Worm (Caenorhabditis elegans) whole organism, L1 larva: ENCODE data around the gene egl-21.
A peak's percentile ranks its signal among the peaks of the same experiment; 100 is the strongest.

Experiments
- C04F5.9 ChIP-seq: sonication (generic microtip); optimal IDR thresholded peaks from 2 replicates; lab custom pipeline; 2016; ENCODE audit warnings: missing genetic modification characterization, missing compliant biosample characterization
- C16A3.4 ChIP-seq: fragments of 150-350 bp; optimal IDR thresholded peaks from 2 replicates; lab custom pipeline; 2014; ENCODE audit warnings: missing biosample characterization, missing genetic modification characterization
- C34B4.2 ChIP-seq: sonication (generic microtip); optimal IDR thresholded peaks from 2 replicates; lab custom pipeline; 2017; ENCODE audit warnings: mild to moderate bottlenecking, missing genetic modification characterization, missing compliant biosample characterization
- F16B12.6 ChIP-seq: fragments of 150-350 bp; optimal IDR thresholded peaks from 2 replicates; lab custom pipeline; 2014; ENCODE audit warnings: missing biosample characterization, missing genetic modification characterization
- Y116A8C.19 ChIP-seq: sonication (generic microtip); optimal IDR thresholded peaks from 2 replicates; lab custom pipeline; 2016; ENCODE audit warnings: missing compliant biosample characterization, missing genetic modification characterization, borderline replicate concordance
- alr-1 ChIP-seq: fragments of 200-800 bp; sonication (Bioruptor generic); optimal IDR thresholded peaks from 2 replicates; lab custom pipeline; 2018; ENCODE audit warnings: borderline replicate concordance, mild to moderate bottlenecking, missing genetic modification characterization, missing compliant biosample characterization
- ama-1 ChIP-seq: fragments of 150-350 bp; optimal IDR thresholded peaks from 2 replicates; lab custom pipeline; 2014
- ceh-63 ChIP-seq: fragments of 200-800 bp; sonication (Bioruptor generic); optimal IDR thresholded peaks from 2 replicates; lab custom pipeline; 2018; ENCODE audit warnings: mild to moderate bottlenecking, missing genetic modification characterization, missing compliant biosample characterization
- ceh-8 ChIP-seq: fragments of 200-800 bp; sonication (Bioruptor generic); optimal IDR thresholded peaks from 2 replicates; lab custom pipeline; 2018; ENCODE audit warnings: mild to moderate bottlenecking, missing genetic modification characterization, moderate library complexity, missing compliant biosample characterization
- ceh-82 ChIP-seq, 3 experiments: fragments of 150-350 bp in 1 of 3; sonication (generic microtip) in 2 of 3; optimal IDR thresholded peaks; 2 replicates each; lab custom pipeline; 2014 to 2017; ENCODE audit warnings: missing biosample characterization in 3 of 3, missing genetic modification characterization in 3 of 3
- ceh-90 ChIP-seq: sonication (generic microtip); optimal IDR thresholded peaks from 2 replicates; lab custom pipeline; 2016; ENCODE audit warnings: missing genetic modification characterization, missing compliant biosample characterization
- dpl-1 ChIP-seq, 3 experiments: fragments of 150-350 bp in 2 of 3; sonication (generic microtip) in 1 of 3; optimal IDR thresholded peaks; 2 replicates each; lab custom pipeline; 2014 to 2017; ENCODE audit warnings: missing biosample characterization in 3 of 3, missing genetic modification characterization in 3 of 3, missing genetic modification reagents in 3 of 3
- dsc-1 ChIP-seq: sonication (generic microtip); optimal IDR thresholded peaks from 2 replicates; lab custom pipeline; 2016; ENCODE audit warnings: mild to moderate bottlenecking, missing genetic modification characterization, missing compliant biosample characterization
- efl-3 ChIP-seq: fragments of 200-800 bp; sonication (Bioruptor generic); optimal IDR thresholded peaks from 2 replicates; lab custom pipeline; 2018; ENCODE audit warnings: mild to moderate bottlenecking, missing genetic modification characterization, missing compliant biosample characterization
- egl-13 ChIP-seq: sonication (generic microtip); optimal IDR thresholded peaks from 2 replicates; lab custom pipeline; 2016; ENCODE audit warnings: missing genotype, missing genetic modification reagents, missing genetic modification characterization, missing compliant biosample characterization
- elt-2 ChIP-seq: sonication (generic microtip); optimal IDR thresholded peaks from 2 replicates; lab custom pipeline; 2016; ENCODE audit warnings: missing genetic modification characterization, mild to moderate bottlenecking, inconsistent platforms, missing compliant biosample characterization, missing genetic modification reagents
- elt-3 ChIP-seq, 6 experiments: fragments of 150-350 bp in 1 of 6; sonication (generic microtip); optimal IDR thresholded peaks; 2 replicates each; lab custom pipeline; 2017 to 2018; ENCODE audit warnings: missing biosample characterization in 6 of 6, missing genetic modification characterization in 6 of 6, inconsistent platforms in 1 of 6
- ets-5 ChIP-seq: fragments of 200-800 bp; sonication (Bioruptor generic); IDR thresholded peaks from 2 replicates; pipeline ENCODE4 v1.3.6; 2022; ENCODE audit warnings: missing genetic modification characterization, missing compliant biosample characterization
- fkh-10 ChIP-seq: sonication (generic microtip); optimal IDR thresholded peaks from 2 replicates; lab custom pipeline; 2017; ENCODE audit warnings: missing biosample characterization, missing genetic modification reagents, missing genetic modification characterization
- fkh-4 ChIP-seq: sonication (generic microtip); optimal IDR thresholded peaks from 2 replicates; lab custom pipeline; 2016; ENCODE audit warnings: missing compliant biosample characterization, missing genetic modification characterization, borderline replicate concordance
- fos-1 ChIP-seq: fragments of 150-350 bp; optimal IDR thresholded peaks from 2 replicates; lab custom pipeline; 2014; ENCODE audit warnings: missing biosample characterization, missing genetic modification characterization
- grh-1 ChIP-seq: fragments of 200-800 bp; sonication (Bioruptor generic); IDR thresholded peaks from 2 replicates; pipeline ENCODE4 v1.3.6; 2022; ENCODE audit warnings: missing genetic modification reagents, missing genetic modification characterization, missing compliant biosample characterization
- hlh-4 ChIP-seq: sonication (generic microtip); optimal IDR thresholded peaks from 2 replicates; lab custom pipeline; 2016; ENCODE audit warnings: mild to moderate bottlenecking, missing genetic modification characterization, missing compliant biosample characterization
- jun-1 ChIP-seq: fragments of 150-350 bp; optimal IDR thresholded peaks from 2 replicates; lab custom pipeline; 2014; ENCODE audit warnings: missing biosample characterization, missing genetic modification reagents, missing genetic modification characterization
- lin-14 ChIP-seq: fragments of 200-800 bp; sonication (Bioruptor generic); optimal IDR thresholded peaks from 2 replicates; lab custom pipeline; 2018; ENCODE audit warnings: mild to moderate bottlenecking, missing genetic modification characterization, moderate library complexity, missing compliant biosample characterization
- lin-35 ChIP-seq, 2 experiments: fragments of 150-350 bp; optimal IDR thresholded peaks; 2 replicates each; lab custom pipeline; 2014; ENCODE audit warnings: missing biosample characterization in 2 of 2, missing genetic modification characterization in 2 of 2, missing genetic modification reagents in 2 of 2
- lir-3 ChIP-seq: sonication (generic microtip); optimal IDR thresholded peaks from 2 replicates; lab custom pipeline; 2016; ENCODE audit warnings: mild to moderate bottlenecking, missing genetic modification characterization, moderate library complexity, missing compliant biosample characterization; ENCODE audit not compliant: poor library complexity
- lsy-2 ChIP-seq, 2 experiments: fragments of 150-350 bp; optimal IDR thresholded peaks; 2 replicates each; lab custom pipeline; 2014; ENCODE audit warnings: missing biosample characterization in 2 of 2, missing genetic modification characterization in 2 of 2
- mab-9 ChIP-seq: fragments of 200-800 bp; sonication (Bioruptor generic); IDR thresholded peaks from 2 replicates; pipeline ENCODE4 v1.3.6; 2022; ENCODE audit warnings: missing genetic modification reagents, missing genetic modification characterization, missing compliant biosample characterization
- nhr-12 ChIP-seq: sonication (generic microtip); optimal IDR thresholded peaks from 2 replicates; lab custom pipeline; 2017; ENCODE audit warnings: missing biosample characterization, missing genetic modification characterization
- nhr-20 ChIP-seq: sonication (generic microtip); optimal IDR thresholded peaks from 2 replicates; lab custom pipeline; 2016; ENCODE audit warnings: mild to moderate bottlenecking, missing genetic modification characterization, missing compliant biosample characterization
- nhr-237 ChIP-seq: fragments of 150-350 bp; optimal IDR thresholded peaks from 2 replicates; lab custom pipeline; 2014; ENCODE audit warnings: missing biosample characterization, missing genetic modification characterization
- nhr-47 ChIP-seq: sonication (generic microtip); optimal IDR thresholded peaks from 2 replicates; lab custom pipeline; 2016; ENCODE audit warnings: mild to moderate bottlenecking, missing genetic modification characterization, moderate library complexity, missing compliant biosample characterization
- nhr-71 ChIP-seq: sonication (generic microtip); optimal IDR thresholded peaks from 2 replicates; lab custom pipeline; 2016; ENCODE audit warnings: mild to moderate bottlenecking, missing genetic modification characterization, moderate library complexity, missing compliant biosample characterization
- nhr-76 ChIP-seq: sonication (generic microtip); optimal IDR thresholded peaks from 2 replicates; lab custom pipeline; 2017; ENCODE audit warnings: missing biosample characterization, missing genetic modification characterization
- nhr-77 ChIP-seq: fragments of 150-350 bp; optimal IDR thresholded peaks from 2 replicates; lab custom pipeline; 2014; ENCODE audit warnings: missing biosample characterization, missing genetic modification characterization
- nhr-84 ChIP-seq: sonication (generic microtip); optimal IDR thresholded peaks from 2 replicates; lab custom pipeline; 2017; ENCODE audit warnings: missing biosample characterization, missing genetic modification characterization
- pax-3 ChIP-seq: fragments of 200-800 bp; sonication (Bioruptor generic); optimal IDR thresholded peaks from 2 replicates; lab custom pipeline; 2018; ENCODE audit warnings: mild to moderate bottlenecking, missing genetic modification characterization, moderate library complexity, missing compliant biosample characterization
- pqm-1 ChIP-seq: sonication (generic microtip); optimal IDR thresholded peaks from 3 replicates; lab custom pipeline; 2017; ENCODE audit warnings: missing biosample characterization, missing genetic modification characterization
- rnt-1 ChIP-seq: sonication (generic microtip); optimal IDR thresholded peaks from 2 replicates; lab custom pipeline; 2016; ENCODE audit warnings: mild to moderate bottlenecking, missing genetic modification characterization, moderate library complexity, missing compliant biosample characterization
- skn-1 ChIP-seq: fragments of 150-350 bp; optimal IDR thresholded peaks from 2 replicates; lab custom pipeline; 2014; ENCODE audit warnings: missing biosample characterization, missing genetic modification characterization
- sox-4 ChIP-seq: sonication (generic microtip); optimal IDR thresholded peaks from 2 replicates; lab custom pipeline; 2016; ENCODE audit warnings: missing genetic modification characterization, missing compliant biosample characterization
- sptf-1 ChIP-seq: fragments of 150-350 bp; optimal IDR thresholded peaks from 2 replicates; lab custom pipeline; 2014; ENCODE audit warnings: missing biosample characterization, missing genetic modification characterization
- swsn-7 ChIP-seq: sonication (generic microtip); optimal IDR thresholded peaks from 2 replicates; lab custom pipeline; 2016; ENCODE audit warnings: missing genetic modification characterization, missing compliant biosample characterization
- unc-130 ChIP-seq: fragments of 150-350 bp; optimal IDR thresholded peaks from 2 replicates; lab custom pipeline; 2017; ENCODE audit warnings: missing biosample characterization, missing genetic modification characterization, inconsistent platforms
- unc-30 ChIP-seq: sonication (generic microtip); optimal IDR thresholded peaks from 2 replicates; lab custom pipeline; 2017; ENCODE audit warnings: missing biosample characterization, missing genetic modification characterization
- unc-62 ChIP-seq: fragments of 150-350 bp; optimal IDR thresholded peaks from 2 replicates; lab custom pipeline; 2014; ENCODE audit warnings: missing biosample characterization, missing genetic modification reagents, missing genetic modification characterization
- unc-86 ChIP-seq: sonication (generic microtip); optimal IDR thresholded peaks from 2 replicates; lab custom pipeline; 2016; ENCODE audit warnings: missing genetic modification characterization, missing compliant biosample characterization
- unc-98 ChIP-seq: fragments of 200-800 bp; sonication (Bioruptor generic); IDR thresholded peaks from 2 replicates; pipeline ENCODE4 v1.3.6; 2022; ENCODE audit warnings: missing genetic modification characterization, missing compliant biosample characterization
- zag-1 ChIP-seq: fragments of 150-350 bp; optimal IDR thresholded peaks from 2 replicates; lab custom pipeline; 2014; ENCODE audit warnings: missing biosample characterization, missing genetic modification characterization

Gene egl-21

DNA sequence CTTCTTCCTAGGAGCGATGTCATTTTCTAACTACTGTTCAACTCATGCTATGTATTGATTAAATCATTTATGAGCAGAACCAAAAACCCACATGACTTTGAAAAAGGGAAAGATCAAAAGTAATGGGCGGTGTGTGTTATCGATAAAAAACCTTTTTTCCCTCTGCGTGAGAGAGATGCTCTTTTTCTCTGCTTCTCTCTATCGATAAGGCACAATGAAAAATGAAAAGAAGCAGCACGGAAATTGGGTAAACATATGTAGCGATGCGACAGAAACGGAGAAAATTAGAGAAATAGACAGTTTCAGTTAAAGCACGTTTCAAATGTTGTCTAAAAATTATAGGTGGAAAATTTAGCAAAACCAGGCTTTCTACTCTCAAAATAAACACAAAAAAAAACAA lies 20.7 kb upstream of the egl-21 start (continued):
- TF ChIP-seq dpl-1 (GFP tag; optimal IDR thresholded peaks at IDR 0.05; lab: Kevin White, UChicago) (no peak), jun-1 (tag; lab: Kevin White, UChicago) (peak; percentile 44), nhr-77 (tag; lab: Kevin White, UChicago) (peak; percentile 68), pax-3 (tag; lab: Kevin White, UChicago) (peak; percentile 48), lir-3 (tag; lab: Kevin White, UChicago) (no peak), nhr-20 (tag; lab: Kevin White, UChicago) (peak; percentile 32), unc-98 (no peak), egl-13 (tag; lab: Kevin White, UChicago) (no peak), rnt-1 (peak; percentile 68), mab-9 (GFP tag; lab: Robert Waterston, UW) (no peak), pqm-1 (no peak), Y116A8C.19 (tag; lab: Kevin White, UChicago) (no peak), ceh-82 (tag; optimal IDR thresholded peaks at IDR 0.05; lab: Kevin White, UChicago) (no peak), unc-30 (tag; lab: Kevin White, UChicago) (no peak), C34B4.2 (no peak), lsy-2 (tag; optimal IDR thresholded peaks at IDR 0.05; lab: Kevin White, UChicago) (peak; percentile 4 to 64), nhr-71 (tag; lab: Kevin White, UChicago) (peak; percentile 76), nhr-237 (tag; lab: Kevin White, UChicago) (peak; percentile 6), sptf-1 (tag; lab: Kevin White, UChicago) (no peak), elt-3 (tag; optimal IDR thresholded peaks at IDR 0.05; lab: Kevin White, UChicago) (no peak), efl-3 (GFP tag; lab: Kevin White, UChicago) (no peak), dsc-1 (tag; lab: Kevin White, UChicago) (peak; percentile 9), ets-5 (GFP tag; lab: Robert Waterston, UW) (no peak), lin-35 (GFP tag; optimal IDR thresholded peaks at IDR 0.05; lab: Kevin White, UChicago) (peak in 1 of 2 experiments; percentile 71), lin-14 (GFP tag; lab: Kevin White, UChicago) (peak; percentile 75), grh-1 (GFP tag; lab: Robert Waterston, UW) (no peak), fkh-4 (tag; lab: Kevin White, UChicago) (no peak), ceh-8 (GFP tag; lab: Kevin White, UChicago) (no peak), zag-1 (tag; lab: Kevin White, UChicago) (no peak), unc-62 (no peak), unc-86 (no peak), C04F5.9 (no peak), F16B12.6 (tag; lab: Kevin White, UChicago) (no peak), ceh-90 (tag; lab: Kevin White, UChicago) (no peak), ama-1 (peak; percentile 8), nhr-12 (tag; lab: Kevin White, UChicago) (no peak), nhr-76 (tag; lab: Kevin White, UChicago) (no peak), C16A3.4 (tag; lab: Kevin White, UChicago) (peak; percentile 29), alr-1 (tag; lab: Kevin White, UChicago) (no peak), elt-2 (tag; lab: Kevin White, UChicago) (peak; percentile 73), nhr-84 (tag; lab: Kevin White, UChicago) (no peak), nhr-47 (tag; lab: Kevin White, UChicago) (no peak), unc-130 (tag; lab: Kevin White, UChicago) (no peak), ceh-63 (no peak), fkh-10 (GFP tag; lab: Kevin White, UChicago) (no peak), skn-1 (tag; lab: Kevin White, UChicago) (no peak), sox-4 (tag; lab: Kevin White, UChicago) (no peak), swsn-7 (tag; lab: Kevin White, UChicago) (peak; percentile 44), fos-1 (tag; lab: Kevin White, UChicago) (no peak), hlh-4 (no peak)
